Worm (Caenorhabditis elegans): ENCODE results near the gene chil-2.
A peak's percentile ranks its signal among the peaks of the same experiment; 100 is the strongest.

- TF ChIP-seq nhr-12 (tag; optimal IDR thresholded peaks at IDR 0.05) (no peak), nhr-77 (tag; optimal IDR thresholded peaks at IDR 0.05) (no peak), aly-2 (tag; optimal IDR thresholded peaks at IDR 0.05) (no peak), snpc-4 (tag; optimal IDR thresholded peaks at IDR 0.05) (no peak), blmp-1 (tag; optimal IDR thresholded peaks at IDR 0.05) (peak; percentile 74)
Observed at ce11 chrII:9891031-9891689, 16.8 kb upstream of the chil-2 start, which contains the start of gene vgln-1.
